Fruit fly (Drosophila melanogaster): ENCODE measurements around the gene CG12523.

Gene CG12523

dm6 chr3L:10817670-10818650 is 17.0 kb downstream of the CG12523 start (continued):
- TF ChIP-seq jing (GFP tag; optimal IDR thresholded peaks at IDR 0.05) (no peak), nmo (GFP tag; optimal IDR thresholded peaks at IDR 0.05) (peak; percentile 30), otp (GFP tag; IDR thresholded peaks at IDR 0.05) (no peak), CG43689 (GFP tag; IDR thresholded peaks at IDR 0.05) (no peak), Bgb (GFP tag; IDR thresholded peaks at IDR 0.05; ENCODE audit: partially characterized antibody) (no peak; the same call in 1 of the 2 replicates), tgo (GFP tag; IDR thresholded peaks at IDR 0.05) (peak; percentile 25; the same call in 1 of the 3 replicates), CoRest (tag; optimal IDR thresholded peaks at IDR 0.05) (peak; percentile 42), Xbp1 (GFP tag; optimal IDR thresholded peaks at IDR 0.05) (peak; percentile 19), CG15269 (tag; optimal IDR thresholded peaks at IDR 0.05) (peak; percentile 39), salm (tag; optimal IDR thresholded peaks at IDR 0.05) (no peak), CG3847 (GFP tag; IDR thresholded peaks at IDR 0.05) (no peak), CG13296 (GFP tag; optimal IDR thresholded peaks at IDR 0.05) (no peak), CG11695 (GFP tag; IDR thresholded peaks at IDR 0.05) (no peak), phol (tag; optimal IDR thresholded peaks at IDR 0.05) (peak; percentile 42), CG5180 (GFP tag; optimal IDR thresholded peaks at IDR 0.05) (peak; percentile 94), Xrp1 (GFP tag; IDR thresholded peaks at IDR 0.05) (0 out of 2 replicates have a peak, but pooled peaks have one; percentile 11), CG2120 (GFP tag; optimal IDR thresholded peaks at IDR 0.05) (peak; percentile 50), nau (GFP tag; optimal IDR thresholded peaks at IDR 0.05) (no peak), trh (GFP tag; optimal IDR thresholded peaks at IDR 0.05) (no peak), CG3163 (GFP tag; optimal IDR thresholded peaks at IDR 0.05) (no peak), CG11504 (tag; optimal IDR thresholded peaks at IDR 0.05) (peak; percentile 68), chif (GFP tag; optimal IDR thresholded peaks at IDR 0.05) (peak in 1 of 2 experiments; percentile 10), kni (GFP tag; optimal IDR thresholded peaks at IDR 0.05) (no peak), lola (GFP tag; optimal IDR thresholded peaks at IDR 0.05) (no peak), Deaf1 (tag; optimal IDR thresholded peaks at IDR 0.05) (peak; percentile 24), az2 (GFP tag; optimal IDR thresholded peaks at IDR 0.05) (peak; percentile 7), CG10267 (tag; optimal IDR thresholded peaks at IDR 0.05) (peak; percentile 3), CG11723 (GFP tag; optimal IDR thresholded peaks at IDR 0.05) (no peak), CG31224 (GFP tag; IDR thresholded peaks at IDR 0.05) (peak; percentile 94), CG10543 (GFP tag; optimal IDR thresholded peaks at IDR 0.05) (peak; percentile 30), chinmo (GFP tag; IDR thresholded peaks at IDR 0.05; ENCODE audit: partially characterized antibody) (0 out of 4 replicates have a peak, but pooled peaks have one; percentile 70), CG3995 (GFP tag; optimal IDR thresholded peaks at IDR 0.05) (no peak), Blimp-1 (GFP tag; optimal IDR thresholded peaks at IDR 0.05) (peak; percentile 36), jumu (GFP tag; optimal IDR thresholded peaks at IDR 0.05) (no peak), sisA (GFP tag; IDR thresholded peaks at IDR 0.05) (no peak), CG15011 (GFP tag; optimal IDR thresholded peaks at IDR 0.05) (no peak), Sry-β (GFP tag; optimal IDR thresholded peaks at IDR 0.05) (no peak), p53 (GFP tag; optimal IDR thresholded peaks at IDR 0.05) (no peak), hbn (GFP tag; IDR thresholded peaks at IDR 0.05; ENCODE audit: partially characterized antibody) (no peak), disco-r (GFP tag; optimal IDR thresholded peaks at IDR 0.05) (no peak), CG31441 (GFP tag; IDR thresholded peaks at IDR 0.05) (peak; percentile 58; the same call in 1 of the 2 replicates), Dbx (GFP tag; IDR thresholded peaks at IDR 0.05) (0 out of 3 replicates have a peak, but pooled peaks have one; percentile 9), Spps (tag; optimal IDR thresholded peaks at IDR 0.05) (no peak), CG30403 (GFP tag; optimal IDR thresholded peaks at IDR 0.05) (peak; percentile 46), sd (tag; optimal IDR thresholded peaks at IDR 0.05) (peak; percentile 71), Opbp (GFP tag; IDR thresholded peaks at IDR 0.05; ENCODE audit: partially characterized antibody) (no peak), CG2875 (GFP tag; optimal IDR thresholded peaks at IDR 0.05) (no peak)
